Worm (Caenorhabditis elegans) whole organism, L4/young adult: ENCODE data around the gene M106.3.
"Not testable (repeated sequence)": the region's sequence is repeated elsewhere in the genome, so short reads cannot be mapped to it uniquely, and the experiment has no call there.

Experiments used
- W03F9.2 ChIP-seq: fragments of 150-350 bp; optimal IDR thresholded peaks from 2 replicates; lab custom pipeline; 2014; ENCODE audit warnings: missing biosample characterization, missing genetic modification characterization
- dao-5 ChIP-seq: sonication (generic microtip); optimal IDR thresholded peaks from 2 replicates; lab custom pipeline; 2016; ENCODE audit warnings: missing genotype, missing genetic modification characterization, moderate library complexity, missing compliant biosample characterization
- him-1 ChIP-seq: sonication (generic microtip); optimal IDR thresholded peaks from 2 replicates; lab custom pipeline; 2016; ENCODE audit warnings: missing genotype, missing genetic modification reagents, missing genetic modification characterization, missing compliant biosample characterization

The M106.3 gene

ce11 chrII:10860840-10861239, at the start of gene M106.3:
Gene M106.3, minus strand, starts transcription at chrII:10860909.
- TF ChIP-seq dao-5 (tag; lab: Kevin White, UChicago) (no peak), him-1 (no peak), W03F9.2 (tag; lab: Kevin White, UChicago) (no peak)

- no peak for TF ChIP-seq dao-5 (tag; lab: Kevin White, UChicago)
Observed at ce11 chrII:10910219-10910618, 49.5 kb upstream of the M106.3 start, which contains the start of gene sra-11. Gene sra-11, minus strand, starts transcription at chrII:10910319.

- TF ChIP-seq W03F9.2 (tag; lab: Kevin White, UChicago); dao-5 (tag; lab: Kevin White, UChicago); him-1: not testable (repeated sequence)
Observed at ce11 chrII:10904379-10904778, 43.7 kb upstream of the M106.3 start, which contains the start of gene sra-12. Gene sra-12, minus strand, starts transcription at chrII:10904479.

- TF ChIP-seq W03F9.2 (tag; lab: Kevin White, UChicago) = no peak
- TF ChIP-seq dao-5 (tag; lab: Kevin White, UChicago) = no peak
- no peak for TF ChIP-seq him-1
Observed at ce11 chrII:10902104-10902503, 41.4 kb upstream of the M106.3 start, which contains the start of gene gly-1. Gene gly-1, minus strand, starts transcription at chrII:10902204.

- no peak for TF ChIP-seq W03F9.2 (tag; lab: Kevin White, UChicago)
- TF ChIP-seq him-1 = no peak
- no peak for TF ChIP-seq dao-5 (tag; lab: Kevin White, UChicago)
Observed at ce11 chrII:10898998-10899397, 38.3 kb upstream of the M106.3 start.

ce11 chrII:10895959-10896358, 35.2 kb upstream of the M106.3 start:
- TF ChIP-seq dao-5 (tag; lab: Kevin White, UChicago) (no peak), W03F9.2 (tag; lab: Kevin White, UChicago) (no peak), him-1 (no peak)

ce11 chrII:10894996-10895395, 34.3 kb upstream of the M106.3 start, which contains the start of gene sra-10:
Gene sra-10, minus strand, starts transcription at chrII:10895096.
- TF ChIP-seq W03F9.2 (tag; lab: Kevin White, UChicago) (no peak), him-1 (no peak), dao-5 (tag; lab: Kevin White, UChicago) (no peak)

ce11 chrII:10888979-10889378, 28.3 kb upstream of the M106.3 start, which contains the start of gene ptr-8:
Gene ptr-8, plus strand, starts transcription at chrII:10889279.
- TF ChIP-seq dao-5 (tag; lab: Kevin White, UChicago) (no peak), W03F9.2 (tag; lab: Kevin White, UChicago) (no peak), him-1 (no peak)

ce11 chrII:10887097-10887496, 26.4 kb upstream of the M106.3 start:
- TF ChIP-seq W03F9.2 (tag; lab: Kevin White, UChicago) (no peak), dao-5 (tag; lab: Kevin White, UChicago) (no peak), him-1 (no peak)

ce11 chrII:10885868-10886514, 25.3 kb upstream of the M106.3 start, which contains the start of gene F44F4.3:
Gene F44F4.3, minus strand, starts transcription at chrII:10885918.
- no peak for TF ChIP-seq him-1
- no peak for TF ChIP-seq W03F9.2 (tag; lab: Kevin White, UChicago)
- TF ChIP-seq dao-5 (tag; lab: Kevin White, UChicago) = no peak

- no peak for TF ChIP-seq dao-5 (tag; lab: Kevin White, UChicago)
- no peak for TF ChIP-seq W03F9.2 (tag; lab: Kevin White, UChicago)
- no peak for TF ChIP-seq him-1
Observed at ce11 chrII:10885250-10885649, 24.5 kb upstream of the M106.3 start.

- TF ChIP-seq him-1 (no peak), W03F9.2 (tag; lab: Kevin White, UChicago) (no peak), dao-5 (tag; lab: Kevin White, UChicago) (no peak)
Observed at ce11 chrII:10884396-10884795, 23.7 kb upstream of the M106.3 start, which contains the start of gene egg-3. Gene egg-3, minus strand, starts transcription at chrII:10884441.

- no peak for TF ChIP-seq W03F9.2 (tag; lab: Kevin White, UChicago)
Observed at ce11 chrII:10880625-10881024, 19.9 kb upstream of the M106.3 start, which contains the start of gene lurp-1. Gene lurp-1, plus strand, starts transcription at chrII:10880925.

- no peak for TF ChIP-seq him-1
- no peak for TF ChIP-seq dao-5 (tag; lab: Kevin White, UChicago)
- TF ChIP-seq W03F9.2 (tag; lab: Kevin White, UChicago) = no peak
Observed at ce11 chrII:10873631-10874030, 12.9 kb upstream of the M106.3 start, which contains the start of gene orc-2. Gene orc-2, plus strand, starts transcription at chrII:10873931.
